Worm (Caenorhabditis elegans) whole organism, young adult: ENCODE results near the gene ant-1.4.

Source experiments
- B0035.1 ChIP-seq: sonication (generic microtip); optimal IDR thresholded peaks from 2 replicates; lab custom pipeline; 2016; ENCODE audit warnings: missing genetic modification characterization, mild to moderate bottlenecking, missing compliant biosample characterization, missing genotype, missing genetic modification reagents
- B0261.1 ChIP-seq: sonication (generic microtip); optimal IDR thresholded peaks from 2 replicates; lab custom pipeline; 2016; ENCODE audit warnings: mild to moderate bottlenecking, missing genetic modification characterization, moderate library complexity, missing compliant biosample characterization
- C17E4.6 ChIP-seq: fragments of 200-800 bp; sonication (Bioruptor generic); IDR thresholded peaks from 2 replicates; pipeline ENCODE4 v1.3.6; 2022; ENCODE audit warnings: missing genetic modification reagents, missing genetic modification characterization, missing compliant biosample characterization
- F22D6.2 ChIP-seq: sonication (generic microtip); optimal IDR thresholded peaks from 2 replicates; lab custom pipeline; 2016; ENCODE audit warnings: mild to moderate bottlenecking, missing genetic modification characterization, missing compliant biosample characterization
- F23B12.7 ChIP-seq: sonication (generic microtip); optimal IDR thresholded peaks from 2 replicates; lab custom pipeline; 2017; ENCODE audit warnings: missing genetic modification characterization, mild to moderate bottlenecking, missing compliant biosample characterization, antibody characterized with exemption, moderate library complexity; ENCODE audit not compliant: insufficient read depth
- F33H1.4 ChIP-seq: fragments of 200-800 bp; sonication (Bioruptor generic); IDR thresholded peaks from 2 replicates; pipeline ENCODE4 v1.3.6; 2022; ENCODE audit warnings: missing genetic modification reagents, missing genetic modification characterization, missing compliant biosample characterization
- F52B5.7 ChIP-seq: sonication (generic microtip); optimal IDR thresholded peaks from 2 replicates; lab custom pipeline; 2016; ENCODE audit warnings: mild to moderate bottlenecking, missing genetic modification characterization, missing compliant biosample characterization
- atf-7 ChIP-seq: sonication (generic microtip); optimal IDR thresholded peaks from 2 replicates; lab custom pipeline; 2017; ENCODE audit warnings: mild to moderate bottlenecking, missing genetic modification characterization, missing compliant biosample characterization
- athp-1 ChIP-seq: sonication (generic microtip); optimal IDR thresholded peaks from 2 replicates; lab custom pipeline; 2017; ENCODE audit warnings: mild to moderate bottlenecking, missing genetic modification characterization, missing compliant biosample characterization
- attf-3 ChIP-seq: fragments of 200-800 bp; sonication (Bioruptor generic); conservative IDR thresholded peaks from 2 replicates; pipeline ENCODE4 v1.3.6; 2022; ENCODE audit warnings: missing genetic modification reagents, missing genetic modification characterization, missing compliant biosample characterization
- attf-6 ChIP-seq: fragments of 200-800 bp; sonication (Bioruptor generic); IDR thresholded peaks from 2 replicates; pipeline ENCODE4 v1.3.6; 2022; ENCODE audit warnings: missing genetic modification reagents, missing genetic modification characterization, missing compliant biosample characterization
- ceh-79 ChIP-seq: sonication (generic microtip); optimal IDR thresholded peaks from 2 replicates; lab custom pipeline; 2017; ENCODE audit warnings: mild to moderate bottlenecking, missing genetic modification characterization, missing compliant biosample characterization
- egl-18 ChIP-seq: fragments of 200-800 bp; sonication (Bioruptor generic); IDR thresholded peaks from 2 replicates; pipeline ENCODE4 v1.3.6; 2022; ENCODE audit warnings: missing genetic modification reagents, missing genetic modification characterization, missing compliant biosample characterization
- gei-17 ChIP-seq: fragments of 200-800 bp; sonication (Bioruptor generic); optimal IDR thresholded peaks from 2 replicates; lab custom pipeline; 2018; ENCODE audit warnings: mild to moderate bottlenecking, missing genetic modification characterization, missing compliant biosample characterization
- hlh-26 ChIP-seq: fragments of 200-800 bp; sonication (Bioruptor generic); conservative IDR thresholded peaks from 2 replicates; pipeline ENCODE4 v1.3.6; 2022; ENCODE audit warnings: missing genetic modification reagents, missing genetic modification characterization, missing compliant biosample characterization
- hmg-20 ChIP-seq: fragments of 200-800 bp; sonication (Bioruptor generic); IDR thresholded peaks from 2 replicates; pipeline ENCODE4 v1.3.6; 2022; ENCODE audit warnings: missing genetic modification reagents, missing genetic modification characterization, missing compliant biosample characterization
- hrde-1 ChIP-seq: sonication (generic microtip); optimal IDR thresholded peaks from 2 replicates; lab custom pipeline; 2016; ENCODE audit warnings: missing genetic modification characterization, mild to moderate bottlenecking, missing compliant biosample characterization, moderate library complexity, missing genotype, missing genetic modification reagents, borderline replicate concordance
- lag-1 ChIP-seq: fragments of 200-800 bp; sonication (Bioruptor generic); IDR thresholded peaks from 2 replicates; pipeline ENCODE4 v1.3.6; 2022; ENCODE audit warnings: missing genetic modification reagents, missing genetic modification characterization, missing compliant biosample characterization
- let-607 ChIP-seq, 2 experiments: fragments of 200-800 bp in 1 of 2; sonication (Bioruptor generic) in 1 of 2; sonication (generic microtip) in 1 of 2; optimal IDR thresholded peaks; 2 replicates each; lab custom pipeline; 2016 to 2018; ENCODE audit warnings: mild to moderate bottlenecking in 2 of 2, missing compliant biosample characterization in 2 of 2, missing genetic modification characterization in 2 of 2, moderate library complexity in 2 of 2, missing genotype in 1 of 2
- lin-35 ChIP-seq, 3 experiments: fragments of 150-350 bp in 2 of 3; sonication (generic microtip) in 1 of 3; optimal IDR thresholded peaks; 2 replicates each; lab custom pipeline; 2014 to 2018; ENCODE audit warnings: missing biosample characterization in 3 of 3, missing genetic modification characterization in 3 of 3, missing genetic modification reagents in 3 of 3
- lsl-1 ChIP-seq: fragments of 200-800 bp; sonication (Bioruptor generic); optimal IDR thresholded peaks from 2 replicates; lab custom pipeline; 2018; ENCODE audit warnings: mild to moderate bottlenecking, missing genetic modification characterization, moderate library complexity, missing compliant biosample characterization
- mes-4 ChIP-seq: sonication (generic microtip); optimal IDR thresholded peaks from 2 replicates; lab custom pipeline; 2016; ENCODE audit warnings: missing genotype, missing genetic modification characterization, missing compliant biosample characterization
- nfyb-1 ChIP-seq: fragments of 200-800 bp; sonication (Bioruptor generic); IDR thresholded peaks from 2 replicates; pipeline ENCODE4 v1.3.6; 2022; ENCODE audit warnings: missing genetic modification reagents, missing genetic modification characterization, missing compliant biosample characterization
- nhr-120 ChIP-seq: fragments of 200-800 bp; sonication (Bioruptor generic); IDR thresholded peaks from 2 replicates; pipeline ENCODE4 v1.3.6; 2022; ENCODE audit warnings: missing genetic modification characterization, missing compliant biosample characterization
- nhr-179 ChIP-seq: sonication (generic microtip); optimal IDR thresholded peaks from 2 replicates; lab custom pipeline; 2016; ENCODE audit warnings: mild to moderate bottlenecking, missing genetic modification characterization, missing compliant biosample characterization
- nhr-27 ChIP-seq: fragments of 200-800 bp; sonication (Bioruptor generic); optimal IDR thresholded peaks from 2 replicates; lab custom pipeline; 2018; ENCODE audit warnings: mild to moderate bottlenecking, missing genetic modification characterization, moderate library complexity, missing compliant biosample characterization
- nhr-80 ChIP-seq: sonication (generic microtip); optimal IDR thresholded peaks from 2 replicates; lab custom pipeline; 2016; ENCODE audit warnings: missing genetic modification characterization, missing compliant biosample characterization
- nhr-90 ChIP-seq: sonication (generic microtip); optimal IDR thresholded peaks from 2 replicates; lab custom pipeline; 2016; ENCODE audit warnings: missing genotype, mild to moderate bottlenecking, missing genetic modification characterization, missing compliant biosample characterization
- snpc-4 ChIP-seq, 5 experiments: fragments of 150-350 bp in 1 of 5; sonication (generic microtip) in 4 of 5; optimal IDR thresholded peaks; 2 replicates each; lab custom pipeline; 2014 to 2018; ENCODE audit warnings: missing genetic modification characterization in 5 of 5, missing biosample characterization in 3 of 5, antibody characterized with exemption in 2 of 5, mild to moderate bottlenecking in 2 of 5, missing compliant biosample characterization in 2 of 5, missing genotype in 2 of 5, moderate library complexity in 2 of 5, missing genetic modification reagents in 1 of 5
- sptf-2 ChIP-seq: fragments of 200-800 bp; sonication (Bioruptor generic); optimal IDR thresholded peaks from 2 replicates; lab custom pipeline; 2018; ENCODE audit warnings: mild to moderate bottlenecking, missing genetic modification characterization, missing compliant biosample characterization
- tbx-9 ChIP-seq: sonication (generic microtip); optimal IDR thresholded peaks from 2 replicates; lab custom pipeline; 2016; ENCODE audit warnings: borderline replicate concordance, missing genetic modification characterization, inconsistent platforms, missing compliant biosample characterization
- tlf-1 ChIP-seq: fragments of 200-800 bp; sonication (Bioruptor generic); optimal IDR thresholded peaks from 2 replicates; lab custom pipeline; 2018; ENCODE audit warnings: mild to moderate bottlenecking, missing genetic modification characterization, missing compliant biosample characterization
- unc-62 ChIP-seq: fragments of 150-350 bp; optimal IDR thresholded peaks from 2 replicates; lab custom pipeline; 2014; ENCODE audit warnings: missing biosample characterization, missing genetic modification reagents, missing genetic modification characterization
- zfh-2 ChIP-seq: fragments of 200-800 bp; sonication (Bioruptor generic); conservative IDR thresholded peaks from 2 replicates; pipeline ENCODE4 v1.3.6; 2022; ENCODE audit warnings: missing genetic modification reagents, missing genetic modification characterization, missing compliant biosample characterization
- zim-3 ChIP-seq: sonication (generic microtip); optimal IDR thresholded peaks from 2 replicates; lab custom pipeline; 2017; ENCODE audit warnings: mild to moderate bottlenecking, missing genetic modification characterization, moderate library complexity, missing compliant biosample characterization
- ztf-18 ChIP-seq: sonication (generic microtip); optimal IDR thresholded peaks from 2 replicates; lab custom pipeline; 2016; ENCODE audit warnings: missing genotype, mild to moderate bottlenecking, missing genetic modification characterization, missing compliant biosample characterization
- ztf-26 ChIP-seq: sonication (generic microtip); optimal IDR thresholded peaks from 2 replicates; lab custom pipeline; 2017; ENCODE audit warnings: missing genetic modification characterization, missing compliant biosample characterization

Gene ant-1.4

DNA sequence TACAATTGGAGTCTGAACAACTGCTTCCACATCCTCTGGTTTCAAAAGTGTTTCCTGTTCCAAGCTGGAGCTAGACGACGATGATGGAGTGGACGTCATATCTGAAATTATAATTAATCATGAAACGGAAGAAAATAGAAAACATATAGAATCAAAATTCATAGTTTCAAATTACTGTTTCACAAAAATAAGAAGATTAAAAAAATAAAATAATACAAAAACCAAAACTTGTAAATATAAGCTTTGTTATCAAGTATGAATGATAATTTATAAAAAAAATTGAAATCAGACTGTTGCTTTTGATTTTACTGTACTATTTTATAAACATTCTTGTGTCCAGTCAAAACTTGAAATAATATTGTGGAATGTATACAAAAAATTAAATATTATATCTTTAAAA, 3.6 kb upstream of the ant-1.4 start, which contains the start of gene str-176 (continued):
- TF ChIP-seq ceh-79 (no peak), zim-3 (tag; lab: Kevin White, UChicago) (no peak), F22D6.2 (tag; lab: Kevin White, UChicago) (no peak), B0035.1 (tag; lab: Kevin White, UChicago) (no peak)

DNA sequence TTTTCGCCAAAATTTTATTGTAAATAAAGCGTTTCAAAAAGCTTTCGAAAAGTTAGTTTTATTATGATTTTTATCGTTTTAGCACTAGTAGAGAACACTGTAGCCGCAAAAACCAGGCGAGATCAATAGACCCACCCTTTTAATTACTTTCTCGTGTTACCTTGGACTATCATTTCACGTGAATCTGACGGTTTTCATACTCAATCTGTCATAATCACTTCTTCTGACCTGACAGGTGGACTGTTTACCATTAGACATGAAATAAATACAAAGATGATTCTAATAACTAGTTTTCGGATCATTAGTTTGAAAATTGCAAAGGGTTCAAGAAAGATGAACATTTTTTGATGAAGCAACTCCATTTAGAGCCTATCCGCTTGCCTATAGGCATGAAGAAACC, 3.0 kb upstream of the ant-1.4 start:
- TF ChIP-seq unc-62 (GFP tag; lab: Kevin White, UChicago) (peak; percentile 43), mes-4 (tag; lab: Kevin White, UChicago) (no peak)

DNA sequence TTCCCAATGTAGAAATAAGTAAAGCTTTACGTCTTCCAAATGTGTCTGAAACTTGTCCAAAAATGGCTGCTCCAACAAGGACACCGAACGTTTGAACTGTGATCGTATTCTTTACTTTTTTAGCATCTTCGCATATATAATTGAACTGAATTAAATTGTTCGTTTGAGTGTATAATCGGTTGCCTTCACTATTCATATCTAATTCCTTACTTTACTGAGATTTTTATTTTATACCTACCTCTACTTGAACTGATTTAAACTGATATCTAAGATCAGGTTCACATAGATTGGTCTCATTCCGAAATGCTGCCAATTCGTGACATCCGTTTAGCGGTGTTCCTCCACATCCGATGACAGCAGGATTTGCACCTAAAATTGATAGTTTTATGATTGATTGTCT, 2.3 kb upstream of the ant-1.4 start:
- TF ChIP-seq hmg-20 (GFP tag; lab: Robert Waterston, UW): no peak
- TF ChIP-seq tbx-9 (tag; lab: Kevin White, UChicago): no peak
- no peak for TF ChIP-seq snpc-4 (GFP tag; optimal IDR thresholded peaks at IDR 0.05; lab: Kevin White, UChicago)
- no peak for TF ChIP-seq snpc-4 (tag; optimal IDR thresholded peaks at IDR 0.05; lab: Kevin White, UChicago)

DNA sequence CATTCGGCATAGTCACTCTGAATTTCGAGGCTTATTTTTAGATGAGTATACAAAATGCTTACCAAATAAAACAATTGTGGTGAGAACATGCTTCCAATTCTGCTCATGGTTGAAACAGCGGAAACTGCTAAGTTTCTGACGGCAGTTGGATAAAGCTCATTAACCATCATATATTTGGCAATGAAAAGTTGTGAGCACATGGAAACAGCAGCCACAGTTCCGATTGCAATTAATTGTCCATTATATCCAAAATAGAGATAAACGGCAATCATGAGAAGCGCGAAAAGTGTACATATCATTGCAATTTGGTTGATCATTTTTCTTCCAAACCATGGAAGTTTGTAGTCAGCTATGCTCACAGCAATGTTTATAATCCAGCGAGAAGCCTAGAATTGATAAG, 1.1 kb upstream of the ant-1.4 start:
- TF ChIP-seq lag-1 (GFP tag; lab: Robert Waterston, UW) (no peak), ztf-18 (no peak), nfyb-1 (GFP tag; lab: Robert Waterston, UW) (no peak), egl-18 (GFP tag; lab: Robert Waterston, UW) (no peak), gei-17 (GFP tag; lab: Kevin White, UChicago) (no peak), attf-6 (GFP tag; lab: Robert Waterston, UW) (no peak), nhr-179 (tag; lab: Kevin White, UChicago) (no peak), ztf-26 (no peak), zim-3 (tag; lab: Kevin White, UChicago) (no peak), F23B12.7 (no peak), hlh-26 (GFP tag; lab: Robert Waterston, UW) (no peak), snpc-4 (GFP tag; optimal IDR thresholded peaks at IDR 0.05; lab: Kevin White, UChicago) (no peak), snpc-4 (tag; optimal IDR thresholded peaks at IDR 0.05; lab: Kevin White, UChicago) (no peak), F33H1.4 (GFP tag; lab: Robert Waterston, UW) (no peak), tbx-9 (tag; lab: Kevin White, UChicago) (no peak)

DNA sequence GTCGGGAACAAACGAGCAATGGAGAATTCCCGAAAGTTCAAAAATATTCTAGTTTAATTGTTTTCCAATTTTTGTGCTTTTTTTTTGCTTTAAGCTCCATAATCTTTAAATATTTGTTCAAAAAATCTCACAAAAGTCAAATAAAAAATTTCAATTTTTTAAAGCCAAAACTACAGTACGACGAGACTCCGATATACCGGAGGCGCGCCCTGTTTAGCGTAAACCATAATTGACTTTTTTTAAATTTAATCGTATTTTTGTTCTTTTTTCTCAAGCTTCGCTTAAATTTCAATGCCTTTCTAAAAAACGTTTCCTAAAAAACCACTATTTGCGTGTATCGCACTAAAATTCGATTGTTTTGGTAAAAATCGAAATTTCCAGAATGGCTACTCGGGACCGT, 3.2 kb downstream of the ant-1.4 start, which contains the start of gene syx-4:
TSS of gene syx-4 (plus strand) at position 382 of the 400 bp plus-strand sequence.
- TF ChIP-seq lsl-1 (GFP tag; lab: Kevin White, UChicago) (peak; percentile 25), athp-1 (tag; lab: Kevin White, UChicago) (no peak), attf-3 (GFP tag; lab: Robert Waterston, UW) (peak; percentile 82)
- TF ChIP-seq, all 124 proteins: peak for 2

DNA sequence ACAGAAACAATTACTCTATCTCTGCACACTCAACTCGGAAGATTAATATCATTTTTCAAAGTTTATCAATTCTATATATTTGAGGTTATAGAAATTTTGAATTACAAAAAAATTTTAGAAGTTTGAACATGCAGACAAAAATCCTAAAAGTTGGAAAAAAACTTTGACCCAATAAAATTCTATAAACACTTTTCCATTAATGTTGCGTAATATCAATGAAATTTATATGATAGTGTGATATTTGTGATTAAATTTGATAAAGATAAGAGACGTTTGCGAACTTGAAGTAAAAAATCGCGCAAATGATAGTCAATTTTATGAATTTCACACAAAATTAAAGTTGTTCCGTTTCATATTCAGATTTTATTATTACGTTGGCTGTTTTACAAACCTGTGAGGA, 6.0 kb downstream of the ant-1.4 start:
- TF ChIP-seq gei-17 (GFP tag; lab: Kevin White, UChicago) (no peak), nhr-80 (tag; lab: Kevin White, UChicago) (peak; percentile 3)

DNA sequence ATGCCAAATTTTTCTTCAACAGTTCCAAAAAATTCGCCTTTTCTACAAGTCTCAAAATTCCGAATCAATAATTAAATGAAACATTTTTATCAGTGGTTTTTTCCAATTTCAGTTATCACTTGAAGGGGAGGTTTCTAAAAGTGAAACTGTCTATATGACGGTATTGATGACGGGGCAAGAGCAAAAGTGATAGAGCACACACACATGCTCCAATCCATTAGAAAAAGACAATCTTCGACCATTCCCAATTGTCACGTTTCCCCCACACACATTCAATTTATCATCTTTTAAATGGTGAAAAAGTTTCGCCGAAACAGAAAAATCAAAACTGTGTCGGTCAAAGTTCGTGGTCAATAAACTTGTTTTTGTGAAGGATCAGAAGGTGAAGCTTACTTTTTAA, 6.9 kb downstream of the ant-1.4 start:
- TF ChIP-seq C17E4.6 (GFP tag; lab: Robert Waterston, UW): no peak
- TF ChIP-seq ztf-26: no peak
- peak in 1 of 2 experiments; percentile 48 for TF ChIP-seq let-607 (tag; optimal IDR thresholded peaks at IDR 0.05; lab: Kevin White, UChicago)
- no peak for TF ChIP-seq tlf-1 (GFP tag; lab: Kevin White, UChicago)
- TF ChIP-seq nhr-90 (tag; lab: Kevin White, UChicago): no peak
- no peak for TF ChIP-seq zfh-2 (GFP tag; lab: Robert Waterston, UW)
- TF ChIP-seq lin-35 (GFP tag; optimal IDR thresholded peaks at IDR 0.05; lab: Kevin White, UChicago): no peak
- TF ChIP-seq nhr-120 (GFP tag; lab: Robert Waterston, UW): no peak
- no peak for TF ChIP-seq F52B5.7 (tag; lab: Kevin White, UChicago)
- no peak for TF ChIP-seq B0261.1 (tag; lab: Kevin White, UChicago)
- no peak for TF ChIP-seq sptf-2 (GFP tag; lab: Kevin White, UChicago)
- TF ChIP-seq nhr-27 (tag; lab: Kevin White, UChicago): no peak
- peak; percentile 26 for TF ChIP-seq atf-7 (tag; lab: Kevin White, UChicago)
- 0 out of 2 replicates have a peak, but pooled peaks have one; percentile 25 for TF ChIP-seq nfyb-1 (GFP tag; lab: Robert Waterston, UW)
- peak; percentile 86 for TF ChIP-seq nhr-80 (tag; lab: Kevin White, UChicago)
- TF ChIP-seq hrde-1: no peak
